Worm (Caenorhabditis elegans) whole organism, L3 larva: ENCODE measurements around the gene T28A11.16.

Experiments
- R02D3.7 ChIP-seq: fragments of 150-350 bp; optimal IDR thresholded peaks from 2 replicates; lab custom pipeline; 2014; ENCODE audit warnings: missing biosample characterization, missing genetic modification characterization
- aly-2 ChIP-seq: fragments of 150-350 bp; optimal IDR thresholded peaks from 2 replicates; lab custom pipeline; 2014; ENCODE audit warnings: missing biosample characterization, missing genetic modification characterization
- ama-1 ChIP-seq: fragments of 150-350 bp; optimal IDR thresholded peaks from 2 replicates; lab custom pipeline; 2018
- ceh-16 ChIP-seq: sonication (generic microtip); optimal IDR thresholded peaks from 2 replicates; lab custom pipeline; 2017; ENCODE audit warnings: missing biosample characterization, missing genetic modification characterization
- ceh-28 ChIP-seq: fragments of 150-350 bp; optimal IDR thresholded peaks from 2 replicates; lab custom pipeline; 2014; ENCODE audit warnings: missing biosample characterization, missing genetic modification reagents, missing genetic modification characterization
- ceh-9 ChIP-seq: sonication (generic microtip); optimal IDR thresholded peaks from 2 replicates; lab custom pipeline; 2018; ENCODE audit warnings: missing biosample characterization, missing genetic modification characterization
- daf-12 ChIP-seq: fragments of 150-350 bp; optimal IDR thresholded peaks from 2 replicates; lab custom pipeline; 2014; ENCODE audit warnings: missing biosample characterization, missing genetic modification reagents, missing genetic modification characterization
- egl-27 ChIP-seq: sonication (generic microtip); optimal IDR thresholded peaks from 4 replicates; lab custom pipeline; 2017; ENCODE audit warnings: missing biosample characterization, missing genetic modification reagents, missing genetic modification characterization
- elt-1 ChIP-seq: fragments of 150-350 bp; optimal IDR thresholded peaks from 2 replicates; lab custom pipeline; 2014; ENCODE audit warnings: missing biosample characterization, missing genetic modification characterization
- elt-2 ChIP-seq: sonication (generic microtip); optimal IDR thresholded peaks from 2 replicates; lab custom pipeline; 2016; ENCODE audit warnings: missing genetic modification reagents, mild to moderate bottlenecking, missing genetic modification characterization, missing compliant biosample characterization
- elt-3 ChIP-seq, 3 experiments: fragments of 150-350 bp in 1 of 3; sonication (generic microtip) in 2 of 3; optimal IDR thresholded peaks; 2 replicates in 2 of 3; 4 replicates in 1 of 3; lab custom pipeline; 2014 to 2017; ENCODE audit warnings: missing biosample characterization in 3 of 3, missing genetic modification characterization in 3 of 3
- eor-1 ChIP-seq, 2 experiments: fragments of 150-350 bp; optimal IDR thresholded peaks; 2 replicates each; lab custom pipeline; 2014 to 2018; ENCODE audit warnings: missing biosample characterization in 2 of 2, missing genetic modification characterization in 2 of 2
- fkh-10 ChIP-seq: sonication (generic microtip); optimal IDR thresholded peaks from 2 replicates; lab custom pipeline; 2017; ENCODE audit warnings: missing biosample characterization, missing genetic modification reagents, missing genetic modification characterization
- fkh-2 ChIP-seq: fragments of 150-350 bp; optimal IDR thresholded peaks from 2 replicates; lab custom pipeline; 2014; ENCODE audit warnings: missing biosample characterization, missing genetic modification reagents, missing genetic modification characterization
- fos-1 ChIP-seq: fragments of 150-350 bp; optimal IDR thresholded peaks from 2 replicates; lab custom pipeline; 2014; ENCODE audit warnings: missing biosample characterization, missing genetic modification characterization
- hmg-11 ChIP-seq: sonication (generic microtip); optimal IDR thresholded peaks from 2 replicates; lab custom pipeline; 2016; ENCODE audit warnings: missing genetic modification characterization, missing compliant biosample characterization
- lin-15B ChIP-seq: fragments of 150-350 bp; optimal IDR thresholded peaks from 2 replicates; lab custom pipeline; 2014; ENCODE audit warnings: missing biosample characterization, missing genetic modification characterization
- lin-39 ChIP-seq: fragments of 150-350 bp; optimal IDR thresholded peaks from 2 replicates; lab custom pipeline; 2018; ENCODE audit warnings: missing biosample characterization, missing genetic modification reagents, missing genetic modification characterization
- lsy-12 ChIP-seq: sonication (generic microtip); optimal IDR thresholded peaks from 2 replicates; lab custom pipeline; 2016; ENCODE audit warnings: mild to moderate bottlenecking, missing genetic modification characterization, missing compliant biosample characterization
- mdl-1 ChIP-seq: fragments of 150-350 bp; optimal IDR thresholded peaks from 2 replicates; lab custom pipeline; 2014; ENCODE audit warnings: missing biosample characterization, missing genetic modification characterization
- mml-1 ChIP-seq: fragments of 150-350 bp; sonication (generic microtip); optimal IDR thresholded peaks from 3 replicates; lab custom pipeline; 2014; ENCODE audit warnings: missing biosample characterization, missing genetic modification characterization
- nhr-11 ChIP-seq: fragments of 150-350 bp; optimal IDR thresholded peaks from 2 replicates; lab custom pipeline; 2014; ENCODE audit warnings: missing biosample characterization, missing genetic modification characterization
- nhr-12 ChIP-seq: fragments of 150-350 bp; optimal IDR thresholded peaks from 2 replicates; lab custom pipeline; 2014; ENCODE audit warnings: missing biosample characterization, missing genetic modification characterization
- nhr-23 ChIP-seq: fragments of 150-350 bp; optimal IDR thresholded peaks from 2 replicates; lab custom pipeline; 2014; ENCODE audit warnings: missing biosample characterization, missing genetic modification reagents, missing genetic modification characterization
- nhr-237 ChIP-seq: fragments of 150-350 bp; optimal IDR thresholded peaks from 2 replicates; lab custom pipeline; 2014; ENCODE audit warnings: missing biosample characterization, missing genetic modification characterization
- nhr-43 ChIP-seq: sonication (generic microtip); optimal IDR thresholded peaks from 2 replicates; lab custom pipeline; 2016; ENCODE audit warnings: mild to moderate bottlenecking, missing genetic modification characterization, missing compliant biosample characterization; ENCODE audit not compliant: poor library complexity, severe bottlenecking
- pqm-1 ChIP-seq: fragments of 150-350 bp; optimal IDR thresholded peaks from 2 replicates; lab custom pipeline; 2017; ENCODE audit warnings: missing biosample characterization, missing genetic modification characterization, inconsistent platforms
- sea-2 ChIP-seq: fragments of 150-350 bp; sonication (generic microtip); optimal IDR thresholded peaks from 4 replicates; lab custom pipeline; 2014; ENCODE audit warnings: missing biosample characterization, missing genetic modification reagents, missing genetic modification characterization
- skn-1 ChIP-seq: fragments of 150-350 bp; optimal IDR thresholded peaks from 2 replicates; lab custom pipeline; 2014; ENCODE audit warnings: missing biosample characterization, missing genetic modification characterization
- snpc-4 ChIP-seq: fragments of 150-350 bp; optimal IDR thresholded peaks from 2 replicates; lab custom pipeline; 2014; ENCODE audit warnings: missing biosample characterization, missing genetic modification characterization
- tbx-2 ChIP-seq: sonication (generic microtip); optimal IDR thresholded peaks from 2 replicates; lab custom pipeline; 2016; ENCODE audit warnings: mild to moderate bottlenecking, missing genetic modification characterization, missing compliant biosample characterization
- unc-39 ChIP-seq: sonication (generic microtip); optimal IDR thresholded peaks from 4 replicates; lab custom pipeline; 2017; ENCODE audit warnings: missing biosample characterization, missing genetic modification characterization
- zag-1 ChIP-seq: fragments of 150-350 bp; optimal IDR thresholded peaks from 2 replicates; lab custom pipeline; 2014; ENCODE audit warnings: missing biosample characterization, missing genetic modification characterization
- ztf-11 ChIP-seq: fragments of 150-350 bp; optimal IDR thresholded peaks from 2 replicates; lab custom pipeline; 2014; ENCODE audit warnings: missing biosample characterization, missing genetic modification characterization
- ztf-4 ChIP-seq: fragments of 150-350 bp; optimal IDR thresholded peaks from 2 replicates; lab custom pipeline; 2014; ENCODE audit warnings: missing biosample characterization, missing genetic modification characterization

T28A11.16 gene

DNA sequence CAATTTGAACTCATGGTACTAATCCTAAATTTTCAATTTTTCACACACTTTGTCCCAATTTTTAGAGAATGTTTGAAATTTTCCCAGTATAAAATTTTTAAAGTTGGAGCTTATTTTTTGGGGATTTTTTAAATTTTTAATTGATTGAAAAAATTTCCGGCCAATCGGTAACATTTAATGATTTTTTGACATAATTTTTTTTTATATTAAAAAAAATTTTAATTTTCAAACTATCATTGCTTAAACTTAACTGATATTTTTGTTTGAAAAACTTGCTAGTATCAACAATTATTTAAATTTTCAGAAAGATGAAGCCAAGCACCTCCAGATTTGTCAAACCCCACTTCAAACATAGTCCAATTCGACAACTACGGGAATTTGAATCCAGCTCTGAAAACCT, 1.7 kb downstream of the T28A11.16 start, which contains the start of gene T28A11.22:
T28A11.22 (plus strand) TSS at position 301 of the 400 bp plus-strand sequence.
- TF ChIP-seq sea-2 (GFP tag; lab: Kevin White, UChicago) (no peak), elt-1 (no peak), unc-39 (no peak), eor-1 (tag; optimal IDR thresholded peaks at IDR 0.05; lab: Kevin White, UChicago) (no peak), lsy-12 (tag; lab: Kevin White, UChicago) (no peak), ceh-9 (tag; lab: Kevin White, UChicago) (no peak), ztf-4 (no peak), nhr-12 (tag; lab: Kevin White, UChicago) (no peak), nhr-11 (tag; lab: Kevin White, UChicago) (no peak), mml-1 (tag; lab: Kevin White, UChicago) (no peak), elt-2 (tag; lab: Kevin White, UChicago) (no peak), daf-12 (tag; lab: Kevin White, UChicago) (no peak), mdl-1 (tag; lab: Kevin White, UChicago) (no peak), lin-15B (tag; lab: Kevin White, UChicago) (no peak), fos-1 (tag; lab: Kevin White, UChicago) (no peak), ztf-11 (tag; lab: Kevin White, UChicago) (no peak), ceh-28 (tag; lab: Kevin White, UChicago) (no peak)

DNA sequence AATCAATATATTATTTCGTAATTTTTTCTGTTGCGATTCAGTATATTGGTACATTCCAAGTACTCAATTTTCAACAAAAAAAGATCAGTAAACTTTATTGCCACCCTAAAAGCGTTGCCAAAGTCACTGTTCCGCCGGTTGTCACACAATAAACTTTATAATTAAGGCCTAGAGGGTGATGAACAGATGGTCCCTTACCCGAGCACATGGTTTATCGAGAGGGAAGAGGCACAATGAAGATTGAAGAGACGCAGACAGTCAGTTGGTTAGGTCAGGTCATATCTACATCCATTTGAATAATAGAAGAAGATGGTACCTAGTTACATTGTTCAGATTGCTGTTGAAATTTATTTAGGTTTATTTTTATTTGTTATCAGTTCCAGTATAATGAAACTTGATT, 2.2 kb downstream of the T28A11.16 start:
- TF ChIP-seq fkh-2 (no peak), fkh-10 (GFP tag; lab: Kevin White, UChicago) (no peak), nhr-23 (no peak), sea-2 (GFP tag; lab: Kevin White, UChicago) (no peak), hmg-11 (tag; lab: Kevin White, UChicago) (no peak), zag-1 (no peak), elt-3 (tag; optimal IDR thresholded peaks at IDR 0.05; lab: Kevin White, UChicago) (no peak), nhr-237 (tag; lab: Kevin White, UChicago) (no peak), skn-1 (no peak), lin-39 (no peak), nhr-12 (tag; lab: Kevin White, UChicago) (no peak), nhr-43 (tag; lab: Kevin White, UChicago) (no peak), eor-1 (tag; optimal IDR thresholded peaks at IDR 0.05; lab: Kevin White, UChicago) (no peak), pqm-1 (tag; lab: Kevin White, UChicago) (no peak), mdl-1 (tag; lab: Kevin White, UChicago) (no peak)

DNA sequence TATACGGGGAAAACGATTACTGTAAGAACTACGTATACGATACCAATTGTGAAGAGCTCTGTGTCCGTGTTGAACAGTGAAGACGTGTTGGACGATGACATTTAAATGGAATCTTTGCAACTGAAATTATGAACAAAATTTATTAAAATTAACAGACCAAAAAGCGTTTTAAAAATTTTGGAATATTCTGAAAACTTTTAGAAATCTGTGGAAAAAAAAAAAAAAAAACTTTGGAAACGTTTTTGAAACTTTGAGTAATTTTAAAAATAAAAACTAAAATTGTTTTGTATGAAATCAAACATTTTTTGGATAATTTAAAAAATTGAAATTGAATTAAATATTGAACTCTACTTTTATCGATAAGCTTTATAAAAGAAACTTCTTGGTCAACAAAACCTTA, 3.0 kb downstream of the T28A11.16 start, which contains the start of gene srt-63:
srt-63 (minus strand) TSS at position 101 of the 400 bp plus-strand sequence.
- TF ChIP-seq unc-39 (no peak), ceh-16 (tag; lab: Kevin White, UChicago) (no peak), elt-1 (no peak), fkh-10 (GFP tag; lab: Kevin White, UChicago) (no peak), ztf-11 (tag; lab: Kevin White, UChicago) (no peak), fkh-2 (no peak), snpc-4 (tag; lab: Kevin White, UChicago) (no peak), skn-1 (no peak), sea-2 (GFP tag; lab: Kevin White, UChicago) (no peak), egl-27 (tag; lab: Kevin White, UChicago) (no peak)

DNA sequence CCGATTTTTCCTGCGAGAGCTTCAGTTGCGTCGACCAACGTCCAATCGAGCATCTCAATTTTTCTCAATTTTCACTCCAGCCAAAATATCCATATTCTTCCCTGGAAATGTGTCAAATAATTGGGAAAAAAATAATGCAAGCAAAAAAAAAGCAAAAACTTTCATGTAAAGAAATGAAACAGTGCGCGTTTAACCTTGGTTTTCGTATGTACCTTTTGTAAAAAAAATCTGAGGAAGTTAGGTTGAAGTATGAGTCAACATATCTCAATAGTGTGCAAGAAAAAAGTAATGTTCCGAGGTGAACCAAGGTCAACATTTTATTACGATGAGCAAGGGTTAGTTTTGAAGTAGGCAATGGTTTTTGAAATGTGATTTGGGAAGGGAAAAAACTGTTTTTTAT, 8.9 kb downstream of the T28A11.16 start, which contains the start of gene T28A11.13:
T28A11.13 (minus strand) TSS at position 101 of the 400 bp plus-strand sequence.
- TF ChIP-seq pqm-1 (tag; lab: Kevin White, UChicago) (no peak), lsy-12 (tag; lab: Kevin White, UChicago) (no peak), R02D3.7 (tag; lab: Kevin White, UChicago) (no peak), ztf-11 (tag; lab: Kevin White, UChicago) (no peak), tbx-2 (tag; lab: Kevin White, UChicago) (no peak), egl-27 (tag; lab: Kevin White, UChicago) (no peak)

DNA sequence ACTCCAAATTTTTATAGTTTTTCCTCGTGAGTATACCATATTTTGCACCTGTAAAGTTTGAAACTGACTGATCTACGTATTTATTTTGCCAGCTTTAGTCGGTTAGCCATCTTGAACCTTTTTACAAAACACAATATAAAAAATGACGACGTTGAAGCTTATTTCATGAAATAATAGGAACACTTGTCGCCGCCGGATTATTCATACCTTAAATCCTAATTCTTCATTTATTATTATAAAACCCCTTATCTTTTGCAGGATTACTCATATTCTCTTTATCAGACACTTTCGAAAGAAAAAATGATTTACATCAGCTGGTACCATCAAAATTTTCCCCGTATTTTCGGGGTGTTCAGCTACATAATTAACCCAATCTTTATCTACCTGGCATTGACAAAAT, 11.5 kb downstream of the T28A11.16 start, which contains the start of gene srj-8:
srj-8 (plus strand) TSS at position 301 of the 400 bp plus-strand sequence.
- TF ChIP-seq ceh-16 (tag; lab: Kevin White, UChicago) (no peak), aly-2 (tag; lab: Kevin White, UChicago) (no peak), fkh-10 (GFP tag; lab: Kevin White, UChicago) (no peak), nhr-12 (tag; lab: Kevin White, UChicago) (no peak), ama-1 (lab: Kevin White, UChicago) (no peak), skn-1 (no peak), ceh-9 (tag; lab: Kevin White, UChicago) (no peak)
